Worm (Caenorhabditis elegans): ENCODE measurements around the gene srab-23.

The srab-23 gene

ce11 chrV:2008412-2008811, 27.0 kb downstream of the srab-23 start (continued):
- peak; percentile 56; the same call in 1 of the 2 replicates for TF ChIP-seq ceh-100 (GFP tag; IDR thresholded peaks at IDR 0.05)
- TF ChIP-seq pbrm-1 (GFP tag; IDR thresholded peaks at IDR 0.05) = peak; percentile 82
- peak; percentile 43 for TF ChIP-seq ceh-27 (GFP tag; optimal IDR thresholded peaks at IDR 0.05)
- TF ChIP-seq Y95B8A.8 (GFP tag; IDR thresholded peaks at IDR 0.05) = peak; percentile 79; the same call in 1 of the 2 replicates
- peak; percentile 90 for TF ChIP-seq D2030.7 (GFP tag; IDR thresholded peaks at IDR 0.05)
- no peak for TF ChIP-seq ztf-3 (GFP tag; optimal IDR thresholded peaks at IDR 0.05)
- TF ChIP-seq him-1 (tag; optimal IDR thresholded peaks at IDR 0.05) = peak; percentile 72
- peak; percentile 41; the same call in 1 of the 2 replicates for TF ChIP-seq Y53F4B.3 (GFP tag; IDR thresholded peaks at IDR 0.05)
- no peak for TF ChIP-seq nhr-179 (tag; optimal IDR thresholded peaks at IDR 0.05)
- TF ChIP-seq hsf-1 (GFP tag; IDR thresholded peaks at IDR 0.05) = no peak
- peak; percentile 57; the same call in 1 of the 2 replicates for TF ChIP-seq lir-1 (GFP tag; conservative IDR thresholded peaks at IDR 0.05)
- TF ChIP-seq attf-6 (GFP tag; IDR thresholded peaks at IDR 0.05) = 0 out of 2 replicates have a peak, but pooled peaks have one; percentile 36
- no peak for TF ChIP-seq sea-2 (GFP tag; IDR thresholded peaks at IDR 0.05)
- TF ChIP-seq ekl-4 (GFP tag; IDR thresholded peaks at IDR 0.05) = peak; percentile 53; the same call in 1 of the 2 replicates
- TF ChIP-seq K11D2.4 (GFP tag; IDR thresholded peaks at IDR 0.05) = no peak
- peak; percentile 92 for TF ChIP-seq aptf-2 (GFP tag; conservative IDR thresholded peaks at IDR 0.05)
- peak; percentile 87 for TF ChIP-seq unc-130 (GFP tag; optimal IDR thresholded peaks at IDR 0.05)
- TF ChIP-seq snpc-1.1 (tag; optimal IDR thresholded peaks at IDR 0.05; ENCODE audit: insufficient read depth) = no peak
- TF ChIP-seq lin-40 (tag; optimal IDR thresholded peaks at IDR 0.05) = no peak
- peak; percentile 65 for TF ChIP-seq B0336.3 (GFP tag; IDR thresholded peaks at IDR 0.05)
- TF ChIP-seq nhr-90 (tag; optimal IDR thresholded peaks at IDR 0.05) = peak; percentile 0
- TF ChIP-seq ceh-91 (GFP tag; IDR thresholded peaks at IDR 0.05) = peak; percentile 89
- TF ChIP-seq tlf-1 (GFP tag; optimal IDR thresholded peaks at IDR 0.05) = peak; percentile 58
- TF ChIP-seq let-607 (tag; optimal IDR thresholded peaks at IDR 0.05) = peak; percentile 44 to 87
- no peak for TF ChIP-seq C06A6.2 (GFP tag; conservative IDR thresholded peaks at IDR 0.05)
- TF ChIP-seq madf-3 (GFP tag; IDR thresholded peaks at IDR 0.05) = 0 out of 2 replicates have a peak, but pooled peaks have one; percentile 35
- TF ChIP-seq let-526 (GFP tag; IDR thresholded peaks at IDR 0.05) = 0 out of 2 replicates have a peak, but pooled peaks have one; percentile 52

- TF ChIP-seq ekl-4 (GFP tag; IDR thresholded peaks at IDR 0.05) = no peak
- TF ChIP-seq tlf-1 (GFP tag; optimal IDR thresholded peaks at IDR 0.05) = no peak
- TF ChIP-seq hmg-1.2 (GFP tag; IDR thresholded peaks at IDR 0.05) = no peak
- no peak for TF ChIP-seq snpc-1.1 (tag; optimal IDR thresholded peaks at IDR 0.05; ENCODE audit: insufficient read depth)
- TF ChIP-seq repo-1 (tag; optimal IDR thresholded peaks at IDR 0.05) = no peak
- no peak for TF ChIP-seq aptf-2 (GFP tag; conservative IDR thresholded peaks at IDR 0.05)
- no peak for TF ChIP-seq lin-54 (GFP tag; optimal IDR thresholded peaks at IDR 0.05)
- TF ChIP-seq snpc-1.3 (tag; optimal IDR thresholded peaks at IDR 0.05; ENCODE audit: insufficient read depth) = no peak
- TF ChIP-seq ZK185.1 (tag; optimal IDR thresholded peaks at IDR 0.05; ENCODE audit: poor library complexity, severe bottlenecking) = no peak
- no peak for TF ChIP-seq ceh-40 (GFP tag; IDR thresholded peaks at IDR 0.05)
- no peak for TF ChIP-seq F57C9.4 (tag; optimal IDR thresholded peaks at IDR 0.05)
- TF ChIP-seq F57A8.1 (GFP tag; optimal IDR thresholded peaks at IDR 0.05) = no peak
- TF ChIP-seq tbp1 (GFP tag; optimal IDR thresholded peaks at IDR 0.05) = no peak
- no peak for TF ChIP-seq pha-4 (tag; optimal IDR thresholded peaks at IDR 0.05)
- TF ChIP-seq madf-6 (GFP tag; IDR thresholded peaks at IDR 0.05) = no peak
- TF ChIP-seq him-1 (tag; optimal IDR thresholded peaks at IDR 0.05) = no peak
Observed at ce11 chrV:2004659-2005058, 30.8 kb downstream of the srab-23 start, which contains the start of gene cysl-4. Gene cysl-4, plus strand, starts transcription at chrV:2004959.

Measured in whole organism, young adult.